Fruit fly (Drosophila melanogaster) whole organism, embryonic: ENCODE measurements around the gene ND-SGDH.

Experiments used
- Antp ChIP-seq: fragments of 200-800 bp; sonication (Bioruptor generic); optimal IDR thresholded peaks from 3 replicates; lab custom pipeline; 2016; ENCODE audit warnings: missing biosample characterization, missing genetic modification characterization
- Bgb ChIP-seq: fragments of 200-800 bp; sonication (Bioruptor generic); IDR thresholded peaks from 2 replicates; pipeline ENCODE4 v1.3.6; 2022; ENCODE audit warnings: missing biosample characterization, missing genetic modification characterization; ENCODE audit not compliant: partially characterized antibody
- Bteb2 ChIP-seq: fragments of 200-800 bp; sonication (Bioruptor generic); optimal IDR thresholded peaks from 2 replicates; lab custom pipeline; 2016; ENCODE audit warnings: missing biosample characterization, missing genetic modification characterization
- CG13296 ChIP-seq: fragments of 200-800 bp; sonication (Bioruptor generic); optimal IDR thresholded peaks from 3 replicates; lab custom pipeline; 2018; ENCODE audit warnings: missing biosample characterization, mild to moderate bottlenecking, missing genetic modification characterization
- CG15269 ChIP-seq: fragments of 200-800 bp; sonication (Bioruptor generic); optimal IDR thresholded peaks from 2 replicates; lab custom pipeline; 2018; ENCODE audit warnings: missing biosample characterization, mild to moderate bottlenecking, missing genetic modification characterization, moderate library complexity
- CG1603 ChIP-seq: fragments of 200-800 bp; sonication (Bioruptor generic); optimal IDR thresholded peaks from 2 replicates; lab custom pipeline; 2019; ENCODE audit warnings: missing biosample characterization, mild to moderate bottlenecking, missing genetic modification characterization, moderate library complexity
- CG16863 ChIP-seq: fragments of 200-800 bp; sonication (Bioruptor generic); optimal IDR thresholded peaks from 3 replicates; lab custom pipeline; 2016; ENCODE audit warnings: missing biosample characterization, missing genetic modification characterization
- CG18262 ChIP-seq: fragments of 200-800 bp; optimal IDR thresholded peaks from 3 replicates; lab custom pipeline; 2019; ENCODE audit warnings: missing biosample characterization, mild to moderate bottlenecking, missing genetic modification characterization, moderate library complexity
- CG18764 ChIP-seq: fragments of 200-800 bp; sonication (Bioruptor generic); optimal IDR thresholded peaks from 3 replicates; lab custom pipeline; 2016; ENCODE audit warnings: missing biosample characterization, missing genetic modification characterization
- CG2202 ChIP-seq: fragments of 200-800 bp; sonication (Bioruptor generic); optimal IDR thresholded peaks from 2 replicates; lab custom pipeline; 2018; ENCODE audit warnings: missing biosample characterization, mild to moderate bottlenecking, missing genetic modification characterization
- CG32772 ChIP-seq: fragments of 200-800 bp; sonication (Bioruptor generic); IDR thresholded peaks from 2 replicates; pipeline ENCODE4 v1.3.6; 2022; ENCODE audit warnings: missing biosample characterization, missing genetic modification characterization
- CG4282 ChIP-seq: fragments of 200-800 bp; sonication (Bioruptor generic); optimal IDR thresholded peaks from 2 replicates; lab custom pipeline; 2016; ENCODE audit warnings: missing biosample characterization, missing genetic modification characterization
- CG6683 ChIP-seq: fragments of 200-800 bp; sonication (Bioruptor generic); optimal IDR thresholded peaks from 2 replicates; lab custom pipeline; 2017; ENCODE audit warnings: missing biosample characterization, mild to moderate bottlenecking, missing genetic modification characterization, missing genetic modification reagents
- CG6854 ChIP-seq: fragments of 200-800 bp; sonication (Bioruptor generic); optimal IDR thresholded peaks from 3 replicates; lab custom pipeline; 2017; ENCODE audit warnings: missing biosample characterization, mild to moderate bottlenecking, missing genetic modification characterization
- CG7271 ChIP-seq: fragments of 200-800 bp; sonication (Bioruptor generic); optimal IDR thresholded peaks from 2 replicates; lab custom pipeline; 2018; ENCODE audit warnings: missing biosample characterization, mild to moderate bottlenecking, missing genetic modification characterization, moderate library complexity
- Camta ChIP-seq: fragments of 200-800 bp; sonication (Bioruptor generic); optimal IDR thresholded peaks from 2 replicates; lab custom pipeline; 2016; ENCODE audit warnings: missing biosample characterization, missing genetic modification characterization
- CoRest ChIP-seq: fragments of 200-800 bp; sonication (Bioruptor generic); optimal IDR thresholded peaks from 3 replicates; lab custom pipeline; 2018; ENCODE audit warnings: missing biosample characterization, mild to moderate bottlenecking, missing genetic modification characterization, moderate library complexity
- D19A ChIP-seq: fragments of 200-800 bp; optimal IDR thresholded peaks from 3 replicates; lab custom pipeline; 2019; ENCODE audit warnings: missing biosample characterization, mild to moderate bottlenecking, missing genetic modification characterization, moderate library complexity
- Dfd ChIP-seq, 2 experiments: fragments of >200 bp; optimal IDR thresholded peaks; 2 replicates each; lab custom pipeline; 2017; ENCODE audit warnings: missing biosample characterization in 2 of 2, missing genetic modification characterization in 2 of 2
- Dip3 ChIP-seq: fragments of 200-800 bp; sonication (Bioruptor generic); optimal IDR thresholded peaks from 3 replicates; lab custom pipeline; 2016; ENCODE audit warnings: missing biosample characterization, missing genetic modification characterization
- Drgx ChIP-seq: fragments of 200-800 bp; sonication (Bioruptor generic); IDR thresholded peaks from 2 replicates; pipeline ENCODE4 v1.3.6; 2022; ENCODE audit warnings: missing biosample characterization, missing genetic modification characterization
- E2f1 ChIP-seq: fragments of 200-800 bp; sonication (Bioruptor generic); IDR thresholded peaks from 2 replicates; pipeline ENCODE4 v1.3.6; 2022; ENCODE audit warnings: missing biosample characterization, missing genetic modification characterization
- E2f2 ChIP-seq: fragments of 200-800 bp; sonication (Bioruptor generic); IDR thresholded peaks from 2 replicates; pipeline ENCODE4 v1.3.6; 2022; ENCODE audit warnings: missing biosample characterization, missing genetic modification characterization
- HmgZ ChIP-seq: fragments of 200-800 bp; sonication (Bioruptor generic); optimal IDR thresholded peaks from 2 replicates; lab custom pipeline; 2018; ENCODE audit warnings: missing biosample characterization, mild to moderate bottlenecking, missing genetic modification characterization
- Hmr ChIP-seq: fragments of 200-800 bp; sonication (Bioruptor generic); optimal IDR thresholded peaks from 3 replicates; lab custom pipeline; 2017; ENCODE audit warnings: mild to moderate bottlenecking, missing biosample characterization, missing genetic modification reagents, missing genetic modification characterization
- Ravus ChIP-seq: fragments of 200-800 bp; sonication (Bioruptor generic); IDR thresholded peaks from 2 replicates; pipeline ENCODE4 v1.3.6; 2022; ENCODE audit warnings: missing biosample characterization, missing genetic modification characterization
- ac ChIP-seq: fragments of 200-800 bp; sonication (Bioruptor generic); optimal IDR thresholded peaks from 3 replicates; lab custom pipeline; 2017; ENCODE audit warnings: missing biosample characterization, mild to moderate bottlenecking, missing genetic modification characterization
- bcd ChIP-seq: fragments of 200-800 bp; sonication (Bioruptor generic); optimal IDR thresholded peaks from 2 replicates; lab custom pipeline; 2017; ENCODE audit warnings: missing biosample characterization, mild to moderate bottlenecking, missing genetic modification characterization
- chinmo ChIP-seq: fragments of 200-800 bp; sonication (Bioruptor generic); IDR thresholded peaks from 4 replicates; pipeline ENCODE4 v1.3.6; 2022; ENCODE audit warnings: missing biosample characterization, missing genetic modification characterization; ENCODE audit not compliant: partially characterized antibody
- ems ChIP-seq: fragments of 200-800 bp; sonication (Bioruptor generic); optimal IDR thresholded peaks from 3 replicates; lab custom pipeline; 2016; ENCODE audit warnings: missing biosample characterization, missing genetic modification characterization
- eve ChIP-seq, 2 experiments: fragments of >200 bp; optimal IDR thresholded peaks; 2 replicates each; lab custom pipeline; 2017; ENCODE audit warnings: missing biosample characterization in 2 of 2, missing genetic modification characterization in 2 of 2
- fu2 ChIP-seq: fragments of 200-800 bp; sonication (Bioruptor generic); optimal IDR thresholded peaks from 2 replicates; lab custom pipeline; 2016; ENCODE audit warnings: missing biosample characterization, missing genetic modification characterization
- ham ChIP-seq: fragments of 200-800 bp; sonication (Bioruptor generic); IDR thresholded peaks from 2 replicates; pipeline ENCODE4 v1.3.6; 2022; ENCODE audit warnings: missing biosample characterization, missing genetic modification characterization
- insv ChIP-seq, 2 experiments: fragments of 200-800 bp; sonication (Bioruptor generic); optimal IDR thresholded peaks; 3 replicates each; lab custom pipeline; 2016 to 2018; ENCODE audit warnings: missing biosample characterization in 2 of 2, missing genetic modification characterization in 2 of 2
- ken ChIP-seq: fragments of 200-800 bp; sonication (Bioruptor generic); IDR thresholded peaks from 3 replicates; pipeline ENCODE4 v1.3.6; 2022; ENCODE audit warnings: missing biosample characterization, missing genetic modification characterization
- luna ChIP-seq: fragments of 200-800 bp; sonication (Bioruptor generic); optimal IDR thresholded peaks from 2 replicates; lab custom pipeline; 2016; ENCODE audit warnings: missing biosample characterization, missing genetic modification characterization
- nerfin-2 ChIP-seq: fragments of 200-800 bp; sonication (Bioruptor generic); IDR thresholded peaks from 2 replicates; pipeline ENCODE4 v1.3.6; 2022; ENCODE audit warnings: missing biosample characterization, missing genetic modification characterization; ENCODE audit not compliant: partially characterized antibody
- nmo ChIP-seq: fragments of 200-800 bp; sonication (Bioruptor generic); optimal IDR thresholded peaks from 2 replicates; lab custom pipeline; 2018; ENCODE audit warnings: missing biosample characterization, mild to moderate bottlenecking, missing genetic modification characterization, moderate library complexity
- ro ChIP-seq: fragments of 200-800 bp; sonication (Bioruptor generic); IDR thresholded peaks from 2 replicates; pipeline ENCODE4 v1.3.6; 2022; ENCODE audit warnings: missing biosample characterization, missing genetic modification characterization
- row ChIP-seq: fragments of 200-800 bp; sonication (Bioruptor generic); IDR thresholded peaks from 3 replicates; pipeline ENCODE4 v1.3.6; 2022; ENCODE audit warnings: missing biosample characterization, missing genetic modification characterization
- salm ChIP-seq: fragments of 200-800 bp; sonication (Bioruptor generic); optimal IDR thresholded peaks from 2 replicates; lab custom pipeline; 2018; ENCODE audit warnings: missing biosample characterization, mild to moderate bottlenecking, missing genetic modification characterization
- schlank ChIP-seq: fragments of 200-800 bp; sonication (Bioruptor generic); optimal IDR thresholded peaks from 2 replicates; lab custom pipeline; 2018; ENCODE audit warnings: missing biosample characterization, mild to moderate bottlenecking, missing genetic modification characterization
- scrt ChIP-seq: fragments of 200-800 bp; sonication (Bioruptor generic); optimal IDR thresholded peaks from 2 replicates; lab custom pipeline; 2018; ENCODE audit warnings: missing biosample characterization, mild to moderate bottlenecking, missing genetic modification characterization, moderate library complexity
- sima ChIP-seq: fragments of 200-800 bp; sonication (Bioruptor generic); optimal IDR thresholded peaks from 2 replicates; lab custom pipeline; 2016; ENCODE audit warnings: missing biosample characterization, missing genetic modification characterization
- sqz ChIP-seq: fragments of 200-800 bp; sonication (Bioruptor generic); optimal IDR thresholded peaks from 3 replicates; lab custom pipeline; 2018; ENCODE audit warnings: missing biosample characterization, mild to moderate bottlenecking, missing genetic modification characterization
- tgo ChIP-seq: fragments of 200-800 bp; sonication (Bioruptor generic); IDR thresholded peaks from 3 replicates; pipeline ENCODE4 v1.3.6; 2022; ENCODE audit warnings: missing biosample characterization, missing genetic modification characterization
- twi ChIP-seq: fragments of 200-800 bp; optimal IDR thresholded peaks from 2 replicates; lab custom pipeline; 2019; ENCODE audit warnings: missing biosample characterization, mild to moderate bottlenecking, missing genetic modification characterization, moderate library complexity
- zfh1 ChIP-seq: fragments of 200-800 bp; sonication (Bioruptor generic); IDR thresholded peaks from 3 replicates; pipeline ENCODE4 v1.3.6; 2022; ENCODE audit warnings: missing biosample characterization, missing genetic modification characterization
- zfh2 ChIP-seq: fragments of 200-800 bp; sonication (Bioruptor generic); optimal IDR thresholded peaks from 2 replicates; lab custom pipeline; 2016; ENCODE audit warnings: missing biosample characterization, missing genetic modification characterization

Gene ND-SGDH

DNA sequence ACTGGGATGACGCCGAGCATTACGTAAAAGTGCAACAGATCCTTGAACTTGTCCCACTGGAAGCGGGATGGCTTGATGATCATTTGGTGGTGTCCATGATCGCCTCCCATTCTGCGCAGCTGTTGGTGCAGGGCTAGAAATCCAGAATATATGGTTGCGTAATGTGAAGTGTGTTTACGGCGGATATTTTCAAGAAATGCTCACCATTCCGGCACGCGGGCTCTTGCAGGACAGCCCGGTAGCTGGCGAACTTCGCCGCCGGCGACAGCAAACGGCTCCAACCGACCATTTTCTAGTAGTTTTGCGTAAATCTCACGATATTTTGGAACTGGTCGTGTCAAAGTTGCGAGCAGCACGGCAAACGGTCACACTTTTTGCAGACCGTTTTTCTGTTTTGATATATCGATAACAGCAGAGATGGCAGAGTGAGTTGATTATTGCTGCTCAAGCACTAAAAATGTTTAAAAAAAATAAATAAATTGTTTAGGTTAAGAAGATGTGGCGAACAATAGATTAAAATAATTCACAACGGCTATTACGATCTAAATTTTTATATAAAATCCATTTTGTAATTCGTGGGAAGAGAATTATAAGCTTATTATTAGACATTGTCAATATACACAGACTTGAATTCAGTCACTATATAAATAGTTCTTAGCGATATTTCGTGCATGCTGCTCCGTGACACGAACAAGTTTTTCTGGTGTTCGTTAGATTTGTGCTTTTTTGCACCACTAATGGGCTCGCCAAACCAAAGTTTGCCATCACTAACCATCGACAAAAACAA lies at the start of gene ND-SGDH, which contains the start of gene RhoGAP68F (continued):
- TF ChIP-seq ems (GFP tag; lab: Kevin White, UChicago) (peak; percentile 66), ken (GFP tag; lab: Robert Waterston, UW) (peak; percentile 58; the same call in 1 of the 3 replicates), tgo (GFP tag; lab: Robert Waterston, UW) (peak; percentile 74), CG6854 (no peak), bcd (GFP tag; lab: Kevin White, UChicago) (peak; percentile 78), sima (GFP tag; lab: Kevin White, UChicago) (no peak), CG18764 (GFP tag; lab: Kevin White, UChicago) (peak; percentile 55), E2f1 (GFP tag; lab: Robert Waterston, UW) (peak; percentile 58), E2f2 (GFP tag; lab: Robert Waterston, UW) (no peak), chinmo (GFP tag; lab: Robert Waterston, UW) (peak; percentile 88; the same call in 3 of the 4 replicates), CG4282 (GFP tag; lab: Kevin White, UChicago) (peak; percentile 20), luna (GFP tag; lab: Kevin White, UChicago) (peak; percentile 25), insv (GFP tag; optimal IDR thresholded peaks at IDR 0.05; lab: Kevin White, UChicago) (peak in 1 of 2 experiments; percentile 20), ac (no peak), Drgx (GFP tag; lab: Robert Waterston, UW) (peak; percentile 34; the same call in 1 of the 2 replicates), ham (GFP tag; lab: Robert Waterston, UW) (0 out of 2 replicates have a peak, but pooled peaks have one; percentile 43), schlank (tag; lab: Kevin White, UChicago) (no peak), CG6683 (peak; percentile 20), Bteb2 (GFP tag; lab: Kevin White, UChicago) (peak; percentile 55), nerfin-2 (GFP tag; lab: Robert Waterston, UW) (peak; percentile 76), D19A (peak; percentile 42), Ravus (GFP tag; lab: Robert Waterston, UW) (no peak), Bgb (GFP tag; lab: Robert Waterston, UW) (peak; percentile 90), nmo (GFP tag; lab: Kevin White, UChicago) (peak; percentile 89), salm (tag; lab: Kevin White, UChicago) (no peak), CG7271 (tag; lab: Kevin White, UChicago) (no peak), Dip3 (GFP tag; lab: Kevin White, UChicago) (peak; percentile 82), row (peak; percentile 94), CG1603 (peak; percentile 18), ro (GFP tag; lab: Robert Waterston, UW) (no peak), eve (GFP tag; optimal IDR thresholded peaks at IDR 0.05; lab: Kevin White, UChicago) (no peak), fu2 (peak; percentile 34), HmgZ (tag; lab: Kevin White, UChicago) (peak; percentile 72), CG16863 (GFP tag; lab: Kevin White, UChicago) (peak; percentile 58), Camta (peak; percentile 65), CG32772 (GFP tag; lab: Robert Waterston, UW) (peak; percentile 59; the same call in 1 of the 2 replicates), CG2202 (tag; lab: Kevin White, UChicago) (peak; percentile 21), Antp (peak; percentile 63), Hmr (GFP tag; lab: Kevin White, UChicago) (peak; percentile 80), Dfd (GFP tag; optimal IDR thresholded peaks at IDR 0.05; lab: Kevin White, UChicago) (no peak), sqz (GFP tag; lab: Kevin White, UChicago) (peak; percentile 55), zfh2 (GFP tag; lab: Kevin White, UChicago) (peak; percentile 86), twi (peak; percentile 54), CG15269 (peak; percentile 74), CoRest (tag; lab: Kevin White, UChicago) (peak; percentile 90), scrt (GFP tag; lab: Kevin White, UChicago) (no peak), CG13296 (GFP tag; lab: Kevin White, UChicago) (peak; percentile 70), CG18262 (peak; percentile 76), zfh1 (peak; percentile 60; the same call in 2 of the 3 replicates)
